Worm (Caenorhabditis elegans): ENCODE data around the gene ZK616.61.

ce11 chrIV:5411120-5411519 is 5.7 kb downstream of the ZK616.61 start, which contains the start of gene ZK616.65:
- TF ChIP-seq arid-1 (GFP tag; conservative IDR thresholded peaks at IDR 0.05) (no peak), ceh-28 (tag; optimal IDR thresholded peaks at IDR 0.05) (no peak), skn-1 (tag; optimal IDR thresholded peaks at IDR 0.05) (no peak), egl-27 (tag; optimal IDR thresholded peaks at IDR 0.05) (no peak), pha-4 (GFP tag; IDR thresholded peaks at IDR 0.05) (no peak), pha-4 (tag; optimal IDR thresholded peaks at IDR 0.05) (no peak), lin-39 (tag; optimal IDR thresholded peaks at IDR 0.05) (no peak), Y5F2A.4 (GFP tag; optimal IDR thresholded peaks at IDR 0.05) (no peak), snpc-4 (tag; optimal IDR thresholded peaks at IDR 0.05) (no peak)
